Worm (Caenorhabditis elegans): ENCODE results near the gene pfk-1.2.

ce11 chrV:9563585-9563984 is 32.0 kb downstream of the pfk-1.2 start:
- TF ChIP-seq egl-27 (tag; optimal IDR thresholded peaks at IDR 0.05) (no peak), nhr-25 (tag; optimal IDR thresholded peaks at IDR 0.05) (no peak), ceh-28 (tag; optimal IDR thresholded peaks at IDR 0.05) (no peak), pha-4 (tag; optimal IDR thresholded peaks at IDR 0.05) (no peak), nhr-12 (tag; optimal IDR thresholded peaks at IDR 0.05) (no peak), elt-3 (tag; optimal IDR thresholded peaks at IDR 0.05) (no peak), unc-62 (GFP tag; optimal IDR thresholded peaks at IDR 0.05) (no peak), lsy-12 (tag; optimal IDR thresholded peaks at IDR 0.05) (no peak), lin-15B (tag; optimal IDR thresholded peaks at IDR 0.05) (no peak), aly-2 (tag; optimal IDR thresholded peaks at IDR 0.05) (no peak), R02D3.7 (tag; optimal IDR thresholded peaks at IDR 0.05) (no peak), tbx-2 (tag; optimal IDR thresholded peaks at IDR 0.05) (no peak)
